Comparison of ENCODE assay signal across 5 fruit fly cellular contexts in genomic region chr3L:14297482-14297881, dm6.
TF ChIP-seq lines count a peak whose summit lies in the region.

No protein-coding gene starts in this region.

- no peak for TF ChIP-seq CTCF in whole organism, embryonic (GFP tag; optimal IDR thresholded peaks at IDR 0.05; lab: Kevin White, UChicago)

TF ChIP-seq in whole organism, adult, 20 proteins besides CTCF, POLR2A, EP300 and RAD21:
- TF ChIP-seq bab1 (GFP tag; optimal IDR thresholded peaks at IDR 0.05; lab: Kevin White, UChicago) (peak; percentile 74), pad (GFP tag; optimal IDR thresholded peaks at IDR 0.05; lab: Kevin White, UChicago) (no peak), cic (GFP tag; optimal IDR thresholded peaks at IDR 0.05; lab: Kevin White, UChicago) (no peak), Clk (GFP tag; optimal IDR thresholded peaks at IDR 0.05; lab: Kevin White, UChicago) (no peak), CG1620 (GFP tag; optimal IDR thresholded peaks at IDR 0.05; lab: Kevin White, UChicago) (no peak)

TF ChIP-seq in whole organism, embryonic, 481 proteins besides CTCF, POLR2A, EP300 and RAD21 (continues in another document):
- no peak for TF ChIP-seq schlank (tag; optimal IDR thresholded peaks at IDR 0.05; lab: Kevin White, UChicago)
- TF ChIP-seq unc-4 (GFP tag; IDR thresholded peaks at IDR 0.05; lab: Robert Waterston, UW; ENCODE audit: partially characterized antibody) = no peak
- TF ChIP-seq CG11695 (GFP tag; IDR thresholded peaks at IDR 0.05; lab: Robert Waterston, UW) = peak; percentile 50; the same call in 2 of the 3 replicates
- TF ChIP-seq CG9876 (GFP tag; optimal IDR thresholded peaks at IDR 0.05; lab: Kevin White, UChicago) = no peak
- TF ChIP-seq CG1233 (GFP tag; optimal IDR thresholded peaks at IDR 0.05; lab: Kevin White, UChicago) = peak; percentile 73
- peak; percentile 42 for TF ChIP-seq CG13775 (GFP tag; optimal IDR thresholded peaks at IDR 0.05; lab: Kevin White, UChicago)
- TF ChIP-seq pan (optimal IDR thresholded peaks at IDR 0.05; lab: Kevin White, UChicago) = no peak
- TF ChIP-seq pan (GFP tag; optimal IDR thresholded peaks at IDR 0.05 in 1 of 2, IDR thresholded peaks at IDR 0.05 in 1 of 2) = peak in 1 of 2 experiments; percentile 59
- peak in 1 of 2 experiments; percentile 53 for TF ChIP-seq eve (GFP tag; optimal IDR thresholded peaks at IDR 0.05; lab: Kevin White, UChicago)
- TF ChIP-seq chinmo (GFP tag; IDR thresholded peaks at IDR 0.05; lab: Robert Waterston, UW; ENCODE audit: partially characterized antibody) = no peak
- TF ChIP-seq CG4730 (GFP tag; IDR thresholded peaks at IDR 0.05; lab: Robert Waterston, UW) = peak; percentile 31; the same call in 1 of the 2 replicates
- peak; percentile 37 for TF ChIP-seq nom (GFP tag; optimal IDR thresholded peaks at IDR 0.05; lab: Kevin White, UChicago)
- TF ChIP-seq scrt (GFP tag; optimal IDR thresholded peaks at IDR 0.05; lab: Kevin White, UChicago) = peak; percentile 36
- TF ChIP-seq CG16813 (GFP tag; IDR thresholded peaks at IDR 0.05; lab: Robert Waterston, UW; ENCODE audit: partially characterized antibody) = no peak
- TF ChIP-seq pb (GFP tag; optimal IDR thresholded peaks at IDR 0.05; lab: Kevin White, UChicago) = no peak
- no peak for TF ChIP-seq Dip3 (GFP tag; optimal IDR thresholded peaks at IDR 0.05; lab: Kevin White, UChicago)
- no peak for TF ChIP-seq tna (GFP tag; IDR thresholded peaks at IDR 0.05; lab: Robert Waterston, UW; ENCODE audit: partially characterized antibody)
- no peak for TF ChIP-seq D (optimal IDR thresholded peaks at IDR 0.05; lab: Kevin White, UChicago)
- peak; percentile 77 for TF ChIP-seq D (GFP tag; optimal IDR thresholded peaks at IDR 0.05; lab: Kevin White, UChicago)
- TF ChIP-seq sim (GFP tag; IDR thresholded peaks at IDR 0.05; lab: Robert Waterston, UW) = no peak

TF ChIP-seq in whole organism, prepupa, 60 proteins besides CTCF, POLR2A, EP300 and RAD21 (continues in another document):
- TF ChIP-seq topi (GFP tag; optimal IDR thresholded peaks at IDR 0.05; lab: Kevin White, UChicago) (peak; percentile 74), Smox (GFP tag; optimal IDR thresholded peaks at IDR 0.05; lab: Kevin White, UChicago) (peak; percentile 51), CG34406 (GFP tag; optimal IDR thresholded peaks at IDR 0.05; lab: Kevin White, UChicago) (peak; percentile 44), CG8119 (GFP tag; IDR thresholded peaks at IDR 0.05; lab: Robert Waterston, UW) (peak; percentile 67), Eip75B (GFP tag; optimal IDR thresholded peaks at IDR 0.05; lab: Kevin White, UChicago) (peak; percentile 65), CG32006 (GFP tag; optimal IDR thresholded peaks at IDR 0.05; lab: Kevin White, UChicago) (peak; percentile 68), net (GFP tag; optimal IDR thresholded peaks at IDR 0.05; lab: Kevin White, UChicago) (peak; percentile 60), CG1621 (tag; optimal IDR thresholded peaks at IDR 0.05; lab: Kevin White, UChicago) (peak; percentile 34), Hr4 (GFP tag; optimal IDR thresholded peaks at IDR 0.05; lab: Kevin White, UChicago) (peak; percentile 57), Blimp-1 (GFP tag; optimal IDR thresholded peaks at IDR 0.05; lab: Kevin White, UChicago) (no peak), CG16779 (tag; optimal IDR thresholded peaks at IDR 0.05; lab: Kevin White, UChicago) (no peak), Ets21C (GFP tag; optimal IDR thresholded peaks at IDR 0.05; lab: Kevin White, UChicago) (peak; percentile 33), OdsH (GFP tag; optimal IDR thresholded peaks at IDR 0.05; lab: Kevin White, UChicago) (peak; percentile 62), ss (GFP tag; optimal IDR thresholded peaks at IDR 0.05; lab: Kevin White, UChicago) (peak; percentile 51 to 71), spab (GFP tag; optimal IDR thresholded peaks at IDR 0.05; lab: Kevin White, UChicago) (peak; percentile 58), CG6163 (GFP tag; IDR thresholded peaks at IDR 0.05; lab: Robert Waterston, UW) (peak; percentile 81), CG6276 (GFP tag; optimal IDR thresholded peaks at IDR 0.05; lab: Kevin White, UChicago) (peak; percentile 63), cyc (GFP tag; optimal IDR thresholded peaks at IDR 0.05; lab: Kevin White, UChicago) (peak; percentile 55), Met (GFP tag; optimal IDR thresholded peaks at IDR 0.05; lab: Kevin White, UChicago) (peak; percentile 79), lz (GFP tag; optimal IDR thresholded peaks at IDR 0.05; lab: Kevin White, UChicago) (peak; percentile 60), Eip78C (GFP tag; lab: Kevin White, UChicago) (peak; percentile 94), Sox15 (GFP tag; optimal IDR thresholded peaks at IDR 0.05; lab: Kevin White, UChicago) (no peak), salr (GFP tag; optimal IDR thresholded peaks at IDR 0.05; lab: Kevin White, UChicago) (peak; percentile 12 to 48)

TF ChIP-seq in whole organism, pupa, 21 proteins besides CTCF, POLR2A, EP300 and RAD21:
- no peak for TF ChIP-seq fd96Ca (GFP tag; IDR thresholded peaks at IDR 0.05; lab: Robert Waterston, UW)
- TF ChIP-seq CG12605 (GFP tag; IDR thresholded peaks at IDR 0.05; lab: Robert Waterston, UW) = peak; percentile 65
- no peak for TF ChIP-seq rn (GFP tag; IDR thresholded peaks at IDR 0.05; lab: Robert Waterston, UW)
- peak; percentile 82 for TF ChIP-seq CG8159 (tag; optimal IDR thresholded peaks at IDR 0.05; lab: Kevin White, UChicago)
- TF ChIP-seq CG4496 (GFP tag; IDR thresholded peaks at IDR 0.05; lab: Robert Waterston, UW) = peak; percentile 84
- TF ChIP-seq CG13204 (GFP tag; optimal IDR thresholded peaks at IDR 0.05; lab: Kevin White, UChicago) = no peak
- peak; percentile 43 for TF ChIP-seq CG34367 (tag; optimal IDR thresholded peaks at IDR 0.05; lab: Kevin White, UChicago)
- no peak for TF ChIP-seq EcR (GFP tag; optimal IDR thresholded peaks at IDR 0.05; lab: Kevin White, UChicago)
- peak; percentile 73 for TF ChIP-seq CG17806 (tag; optimal IDR thresholded peaks at IDR 0.05; lab: Kevin White, UChicago)
- TF ChIP-seq CG10348 (GFP tag; IDR thresholded peaks at IDR 0.05; lab: Robert Waterston, UW) = no peak
- TF ChIP-seq D1 (tag; optimal IDR thresholded peaks at IDR 0.05; lab: Kevin White, UChicago) = peak; percentile 40
- TF ChIP-seq Ets98B (GFP tag; IDR thresholded peaks at IDR 0.05; lab: Robert Waterston, UW) = peak; percentile 74
- peak; percentile 72 for TF ChIP-seq Pif1A (GFP tag; optimal IDR thresholded peaks at IDR 0.05; lab: Kevin White, UChicago)
- peak; percentile 51 for TF ChIP-seq gl (tag; optimal IDR thresholded peaks at IDR 0.05; lab: Kevin White, UChicago)
- no peak for TF ChIP-seq CG32121 (GFP tag; IDR thresholded peaks at IDR 0.05; lab: Robert Waterston, UW)
- peak; percentile 56 for TF ChIP-seq Snoo (tag; optimal IDR thresholded peaks at IDR 0.05; lab: Kevin White, UChicago)
- peak; percentile 84 for TF ChIP-seq CG14655 (GFP tag; optimal IDR thresholded peaks at IDR 0.05; lab: Kevin White, UChicago)
- peak; percentile 82 for TF ChIP-seq CG9948 (tag; optimal IDR thresholded peaks at IDR 0.05; lab: Kevin White, UChicago)
- TF ChIP-seq CG15710 (tag; optimal IDR thresholded peaks at IDR 0.05; lab: Kevin White, UChicago) = peak; percentile 63
- peak; percentile 81 for TF ChIP-seq CG8301 (tag; optimal IDR thresholded peaks at IDR 0.05; lab: Kevin White, UChicago)
- peak; percentile 47 for TF ChIP-seq Pif1B (GFP tag; optimal IDR thresholded peaks at IDR 0.05; lab: Kevin White, UChicago)

TF ChIP-seq in whole organism, wandering third instar larva, 38 proteins besides CTCF, POLR2A, EP300 and RAD21 (continues in another document):
- TF ChIP-seq dsf (GFP tag; optimal IDR thresholded peaks at IDR 0.05; lab: Kevin White, UChicago; ENCODE audit: borderline replicate concordance) = no peak
- peak; percentile 62 for TF ChIP-seq ey (GFP tag; optimal IDR thresholded peaks at IDR 0.05; lab: Kevin White, UChicago)
- no peak for TF ChIP-seq pan (optimal IDR thresholded peaks at IDR 0.05; lab: Kevin White, UChicago)
- peak; percentile 44 for TF ChIP-seq woc (GFP tag; optimal IDR thresholded peaks at IDR 0.05; lab: Kevin White, UChicago)
- no peak for TF ChIP-seq sv (GFP tag; optimal IDR thresholded peaks at IDR 0.05; lab: Kevin White, UChicago)
- peak; percentile 35 for TF ChIP-seq dmrt93B (GFP tag; optimal IDR thresholded peaks at IDR 0.05; lab: Kevin White, UChicago)
- no peak for TF ChIP-seq Dif (GFP tag; optimal IDR thresholded peaks at IDR 0.05; lab: Kevin White, UChicago; ENCODE audit: partially characterized antibody)
- TF ChIP-seq lola (GFP tag; optimal IDR thresholded peaks at IDR 0.05; lab: Kevin White, UChicago) = no peak
- no peak for TF ChIP-seq Jra (GFP tag; optimal IDR thresholded peaks at IDR 0.05; lab: Kevin White, UChicago)
- no peak for TF ChIP-seq dl (GFP tag; optimal IDR thresholded peaks at IDR 0.05; lab: Kevin White, UChicago; ENCODE audit: insufficient read depth in 1 of 2, partially characterized antibody in 2 of 2)
- peak; percentile 21 for TF ChIP-seq CG32264 (GFP tag; optimal IDR thresholded peaks at IDR 0.05; lab: Kevin White, UChicago)
- TF ChIP-seq Mio (GFP tag; optimal IDR thresholded peaks at IDR 0.05; lab: Kevin White, UChicago) = no peak
- TF ChIP-seq rgr (GFP tag; optimal IDR thresholded peaks at IDR 0.05; lab: Kevin White, UChicago) = peak; percentile 65
- TF ChIP-seq HLH106 (tag; optimal IDR thresholded peaks at IDR 0.05; lab: Kevin White, UChicago) = peak; percentile 67
- TF ChIP-seq tai (GFP tag; optimal IDR thresholded peaks at IDR 0.05; lab: Kevin White, UChicago) = no peak
- no peak for TF ChIP-seq CG9705 (GFP tag; optimal IDR thresholded peaks at IDR 0.05; lab: Kevin White, UChicago)
- no peak for TF ChIP-seq usp (GFP tag; optimal IDR thresholded peaks at IDR 0.05; lab: Kevin White, UChicago)
- peak; percentile 15 for TF ChIP-seq brk (GFP tag; optimal IDR thresholded peaks at IDR 0.05; lab: Kevin White, UChicago)
- TF ChIP-seq h (GFP tag; optimal IDR thresholded peaks at IDR 0.05; lab: Kevin White, UChicago) = peak; percentile 77
- no peak for TF ChIP-seq Abd-B (GFP tag; optimal IDR thresholded peaks at IDR 0.05; lab: Kevin White, UChicago)
- peak; percentile 13 for TF ChIP-seq sage (GFP tag; optimal IDR thresholded peaks at IDR 0.05; lab: Kevin White, UChicago)
- no peak for TF ChIP-seq Rel (GFP tag; optimal IDR thresholded peaks at IDR 0.05; lab: Kevin White, UChicago)
- TF ChIP-seq Rel (tag; optimal IDR thresholded peaks at IDR 0.05; lab: Kevin White, UChicago) = no peak
- peak; percentile 72 for TF ChIP-seq fru (GFP tag; optimal IDR thresholded peaks at IDR 0.05; lab: Kevin White, UChicago)
- no peak for TF ChIP-seq N (GFP tag; optimal IDR thresholded peaks at IDR 0.05; lab: Kevin White, UChicago)
- peak; percentile 66 for TF ChIP-seq psq (GFP tag; optimal IDR thresholded peaks at IDR 0.05; lab: Kevin White, UChicago)
- TF ChIP-seq Hnf4 (GFP tag; optimal IDR thresholded peaks at IDR 0.05; lab: Kevin White, UChicago) = peak; percentile 56
- no peak for TF ChIP-seq GATAd (GFP tag; optimal IDR thresholded peaks at IDR 0.05; lab: Kevin White, UChicago)
- no peak for TF ChIP-seq Hr78 (GFP tag; optimal IDR thresholded peaks at IDR 0.05; lab: Kevin White, UChicago)
- no peak for TF ChIP-seq Hr83 (GFP tag; optimal IDR thresholded peaks at IDR 0.05; lab: Kevin White, UChicago; ENCODE audit: poor library complexity, severe bottlenecking)
